Worm (Caenorhabditis elegans) whole organism, L1 larva: ENCODE results near the gene cyp-33C6.

Source experiments
- ceh-82 ChIP-seq, 3 experiments: fragments of 150-350 bp in 1 of 3; sonication (generic microtip) in 2 of 3; optimal IDR thresholded peaks; 2 replicates each; lab custom pipeline; 2014 to 2017; ENCODE audit warnings: missing biosample characterization in 3 of 3, missing genetic modification characterization in 3 of 3
- hpl-2 ChIP-seq: fragments of 150-350 bp; optimal IDR thresholded peaks from 2 replicates; lab custom pipeline; 2014; ENCODE audit warnings: missing biosample characterization, missing genetic modification reagents, missing genetic modification characterization
- nhr-19 ChIP-seq: fragments of 200-800 bp; sonication (Bioruptor generic); conservative IDR thresholded peaks from 2 replicates; pipeline ENCODE4 v1.3.6; 2022; ENCODE audit warnings: missing genetic modification characterization, missing compliant biosample characterization
- nhr-28 ChIP-seq: fragments of 150-350 bp; optimal IDR thresholded peaks from 2 replicates; lab custom pipeline; 2014; ENCODE audit warnings: missing biosample characterization, missing genetic modification characterization
- skn-1 ChIP-seq: fragments of 150-350 bp; optimal IDR thresholded peaks from 2 replicates; lab custom pipeline; 2014; ENCODE audit warnings: missing biosample characterization, missing genetic modification characterization
- unc-130 ChIP-seq: fragments of 150-350 bp; optimal IDR thresholded peaks from 2 replicates; lab custom pipeline; 2017; ENCODE audit warnings: missing biosample characterization, missing genetic modification characterization, inconsistent platforms

- no peak for TF ChIP-seq nhr-19 (GFP tag; lab: Robert Waterston, UW)
- no peak for TF ChIP-seq nhr-28 (tag; lab: Kevin White, UChicago)
- no peak for TF ChIP-seq unc-130 (tag; lab: Kevin White, UChicago)
- TF ChIP-seq ceh-82 (tag; optimal IDR thresholded peaks at IDR 0.05; lab: Kevin White, UChicago): no peak
- no peak for TF ChIP-seq skn-1 (tag; lab: Kevin White, UChicago)
- no peak for TF ChIP-seq hpl-2
Observed at ce11 chrV:2211936-2212335, 37.3 kb downstream of the cyp-33C6 start, which contains the start of gene nhr-133.
